Fruit fly (Drosophila melanogaster) whole organism, embryonic: ENCODE measurements around the gene CG18661.

Experiments
- Adf1 ChIP-seq: fragments of 200-800 bp; sonication (Bioruptor generic); IDR thresholded peaks from 2 replicates; pipeline ENCODE4 v1.3.6; 2022; ENCODE audit warnings: missing biosample characterization, missing genetic modification characterization
- Aef1 ChIP-seq: fragments of 200-800 bp; sonication (Bioruptor generic); IDR thresholded peaks from 3 replicates; pipeline ENCODE4 v1.3.6; 2022; ENCODE audit warnings: missing biosample characterization, missing genetic modification characterization
- BEAF-32 ChIP-seq: fragments of 200-800 bp; sonication (Bioruptor generic); optimal IDR thresholded peaks from 3 replicates; lab custom pipeline; 2017; ENCODE audit warnings: missing biosample characterization, missing genetic modification characterization, mild to moderate bottlenecking, moderate library complexity, missing genetic modification reagents
- BtbVII ChIP-seq: fragments of 200-800 bp; sonication (Bioruptor generic); optimal IDR thresholded peaks from 3 replicates; lab custom pipeline; 2017; ENCODE audit warnings: missing biosample characterization, mild to moderate bottlenecking, missing genetic modification characterization
- CG10321 ChIP-seq: fragments of 200-800 bp; sonication (Bioruptor generic); IDR thresholded peaks from 2 replicates; pipeline ENCODE4 v1.3.6; 2022; ENCODE audit warnings: missing biosample characterization, missing genetic modification characterization
- CG10431 ChIP-seq: fragments of 200-800 bp; sonication (Bioruptor generic); optimal IDR thresholded peaks from 3 replicates; lab custom pipeline; 2018; ENCODE audit warnings: missing biosample characterization, mild to moderate bottlenecking, missing genetic modification characterization
- CG12219 ChIP-seq: fragments of 200-800 bp; sonication (Bioruptor generic); optimal IDR thresholded peaks from 3 replicates; lab custom pipeline; 2018; ENCODE audit warnings: missing biosample characterization, mild to moderate bottlenecking, missing genetic modification characterization
- CG15011 ChIP-seq: fragments of 200-800 bp; sonication (Bioruptor generic); optimal IDR thresholded peaks from 3 replicates; lab custom pipeline; 2018; ENCODE audit warnings: missing biosample characterization, mild to moderate bottlenecking, missing genetic modification characterization
- CG15269 ChIP-seq: fragments of 200-800 bp; sonication (Bioruptor generic); optimal IDR thresholded peaks from 2 replicates; lab custom pipeline; 2018; ENCODE audit warnings: missing biosample characterization, mild to moderate bottlenecking, missing genetic modification characterization, moderate library complexity
- CG15479 ChIP-seq: fragments of 200-800 bp; sonication (Bioruptor generic); optimal IDR thresholded peaks from 3 replicates; lab custom pipeline; 2019; ENCODE audit warnings: missing biosample characterization, mild to moderate bottlenecking, missing genetic modification characterization, moderate library complexity
- CG17361 ChIP-seq: fragments of 200-800 bp; sonication (Bioruptor generic); IDR thresholded peaks from 3 replicates; pipeline ENCODE4 v1.3.6; 2022; ENCODE audit warnings: missing biosample characterization, missing genetic modification characterization
- CG2120 ChIP-seq: fragments of 200-800 bp; sonication (Bioruptor generic); optimal IDR thresholded peaks from 3 replicates; lab custom pipeline; 2016; ENCODE audit warnings: missing biosample characterization, missing genetic modification characterization
- CG30403 ChIP-seq: fragments of 200-800 bp; sonication (Bioruptor generic); optimal IDR thresholded peaks from 3 replicates; lab custom pipeline; 2016; ENCODE audit warnings: missing biosample characterization, missing genetic modification characterization
- CG30431 ChIP-seq: fragments of 200-800 bp; sonication (Bioruptor generic); optimal IDR thresholded peaks from 2 replicates; lab custom pipeline; 2017; ENCODE audit warnings: missing biosample characterization, missing genetic modification characterization
- CG31224 ChIP-seq: fragments of 200-800 bp; sonication (Bioruptor generic); IDR thresholded peaks from 2 replicates; pipeline ENCODE4 v1.3.6; 2022; ENCODE audit warnings: missing biosample characterization, missing genetic modification characterization
- CG32532 ChIP-seq: fragments of 200-800 bp; sonication (Bioruptor generic); IDR thresholded peaks from 2 replicates; pipeline ENCODE4 v1.3.6; 2022; ENCODE audit warnings: missing biosample characterization, missing genetic modification characterization
- CG32772 ChIP-seq: fragments of 200-800 bp; sonication (Bioruptor generic); IDR thresholded peaks from 2 replicates; pipeline ENCODE4 v1.3.6; 2022; ENCODE audit warnings: missing biosample characterization, missing genetic modification characterization
- CG33213 ChIP-seq: fragments of 200-800 bp; sonication (Bioruptor generic); optimal IDR thresholded peaks from 3 replicates; lab custom pipeline; 2016; ENCODE audit warnings: missing biosample characterization, missing genetic modification characterization
- CG34224 ChIP-seq: fragments of 200-800 bp; sonication (Bioruptor generic); IDR thresholded peaks from 3 replicates; pipeline ENCODE4 v1.3.6; 2022; ENCODE audit warnings: missing biosample characterization, missing genetic modification characterization; ENCODE audit not compliant: partially characterized antibody
- CG3995 ChIP-seq: fragments of 200-800 bp; sonication (Bioruptor generic); optimal IDR thresholded peaks from 3 replicates; lab custom pipeline; 2016; ENCODE audit warnings: missing biosample characterization, missing genetic modification characterization
- CG5953 ChIP-seq: fragments of 200-800 bp; sonication (Bioruptor generic); IDR thresholded peaks from 2 replicates; pipeline ENCODE4 v1.3.6; 2022; ENCODE audit warnings: missing biosample characterization, missing genetic modification characterization
- CG7839 ChIP-seq: fragments of 200-800 bp; sonication (Bioruptor generic); optimal IDR thresholded peaks from 3 replicates; lab custom pipeline; 2018; ENCODE audit warnings: missing biosample characterization, mild to moderate bottlenecking, missing genetic modification characterization, moderate library complexity
- CG9727 ChIP-seq: fragments of 200-800 bp; sonication (Bioruptor generic); optimal IDR thresholded peaks from 3 replicates; lab custom pipeline; 2017; ENCODE audit warnings: missing biosample characterization, mild to moderate bottlenecking, missing genetic modification characterization
- Dll ChIP-seq: fragments of 200-800 bp; sonication (Bioruptor generic); IDR thresholded peaks from 4 replicates; pipeline ENCODE4 v1.3.6; 2022; ENCODE audit warnings: missing biosample characterization, missing genetic modification characterization; ENCODE audit not compliant: partially characterized antibody
- Hr51 ChIP-seq, 2 experiments: fragments of 200-800 bp; sonication (Bioruptor generic); optimal IDR thresholded peaks; 2 replicates in 1 of 2; 3 replicates in 1 of 2; lab custom pipeline; 2016 to 2018; ENCODE audit warnings: missing biosample characterization in 2 of 2, missing genetic modification characterization in 2 of 2, mild to moderate bottlenecking in 1 of 2, moderate library complexity in 1 of 2
- Hr78 ChIP-seq, 2 experiments: fragments of 200-800 bp in 1 of 2; fragments of >200 bp in 1 of 2; sonication (Bioruptor generic) in 1 of 2; optimal IDR thresholded peaks; 2 replicates each; lab custom pipeline; 2017 to 2019; ENCODE audit warnings: missing biosample characterization in 2 of 2, missing genetic modification characterization in 2 of 2, mild to moderate bottlenecking in 1 of 2, moderate library complexity in 1 of 2
- Lhr ChIP-seq: fragments of 200-800 bp; sonication (Bioruptor generic); optimal IDR thresholded peaks from 3 replicates; lab custom pipeline; 2017; ENCODE audit warnings: mild to moderate bottlenecking, missing biosample characterization, missing genetic modification reagents, missing genetic modification characterization
- Neu2 ChIP-seq: fragments of 200-800 bp; sonication (Bioruptor generic); optimal IDR thresholded peaks from 3 replicates; lab custom pipeline; 2016; ENCODE audit warnings: missing biosample characterization, missing genetic modification characterization, borderline replicate concordance
- Stat92E ChIP-seq, 3 experiments: fragments of >200 bp in 2 of 3; fragments of 200-800 bp in 1 of 3; sonication (Bioruptor generic) in 1 of 3; optimal IDR thresholded peaks; 2 replicates each; lab custom pipeline; 2017 to 2019; ENCODE audit warnings: missing biosample characterization in 3 of 3, missing genetic modification characterization in 3 of 3, mild to moderate bottlenecking in 1 of 3, moderate library complexity in 1 of 3
- Tbp ChIP-seq: fragments of >200 bp; optimal IDR thresholded peaks from 2 replicates; lab custom pipeline; 2018; ENCODE audit warnings: missing biosample characterization, missing genetic modification characterization
- Vsx1 ChIP-seq: fragments of 200-800 bp; sonication (Bioruptor generic); optimal IDR thresholded peaks from 2 replicates; lab custom pipeline; 2017; ENCODE audit warnings: missing biosample characterization, mild to moderate bottlenecking, missing genetic modification characterization, missing genetic modification reagents
- bcd ChIP-seq: fragments of 200-800 bp; sonication (Bioruptor generic); optimal IDR thresholded peaks from 2 replicates; lab custom pipeline; 2017; ENCODE audit warnings: missing biosample characterization, mild to moderate bottlenecking, missing genetic modification characterization
- bowl ChIP-seq: fragments of 200-800 bp; sonication (Bioruptor generic); IDR thresholded peaks from 2 replicates; pipeline ENCODE4 v1.3.6; 2022; ENCODE audit warnings: missing biosample characterization, missing genetic modification characterization
- dan ChIP-seq: fragments of 200-800 bp; sonication (Bioruptor generic); IDR thresholded peaks from 2 replicates; pipeline ENCODE4 v1.3.6; 2022; ENCODE audit warnings: missing biosample characterization, missing genetic modification characterization
- disco-r ChIP-seq: fragments of 200-800 bp; sonication (Bioruptor generic); optimal IDR thresholded peaks from 2 replicates; lab custom pipeline; 2016; ENCODE audit warnings: missing biosample characterization, missing genetic modification characterization
- dm ChIP-seq: fragments of 200-800 bp; sonication (Bioruptor generic); optimal IDR thresholded peaks from 3 replicates; lab custom pipeline; 2016; ENCODE audit warnings: missing biosample characterization, missing genetic modification characterization
- en ChIP-seq: fragments of 200-800 bp; sonication (Bioruptor generic); optimal IDR thresholded peaks from 2 replicates; lab custom pipeline; 2016; ENCODE audit warnings: missing biosample characterization, missing genetic modification characterization
- gcm ChIP-seq: fragments of 200-800 bp; sonication (Bioruptor generic); optimal IDR thresholded peaks from 2 replicates; lab custom pipeline; 2019; ENCODE audit warnings: missing biosample characterization, mild to moderate bottlenecking, missing genetic modification characterization, moderate library complexity
- gt ChIP-seq: fragments of 200-800 bp; sonication (Bioruptor generic); IDR thresholded peaks from 2 replicates; pipeline ENCODE4 v1.3.6; 2022; ENCODE audit warnings: missing biosample characterization, missing genetic modification characterization
- luna ChIP-seq: fragments of 200-800 bp; sonication (Bioruptor generic); optimal IDR thresholded peaks from 2 replicates; lab custom pipeline; 2016; ENCODE audit warnings: missing biosample characterization, missing genetic modification characterization
- nom ChIP-seq: fragments of 200-800 bp; sonication (Bioruptor generic); optimal IDR thresholded peaks from 2 replicates; lab custom pipeline; 2017; ENCODE audit warnings: missing biosample characterization, missing genetic modification characterization, mild to moderate bottlenecking, moderate library complexity, missing genetic modification reagents
- pnt ChIP-seq: fragments of 200-800 bp; sonication (Bioruptor generic); optimal IDR thresholded peaks from 3 replicates; lab custom pipeline; 2016; ENCODE audit warnings: missing biosample characterization, missing genetic modification characterization
- sc ChIP-seq, 3 experiments: fragments of >200 bp in 2 of 3; fragments of 200-800 bp in 1 of 3; sonication (Bioruptor generic) in 1 of 3; optimal IDR thresholded peaks; 2 replicates in 2 of 3; 3 replicates in 1 of 3; lab custom pipeline; 2017; ENCODE audit warnings: mild to moderate bottlenecking in 1 of 3, missing biosample characterization in 1 of 3, missing genetic modification characterization in 1 of 3, missing genetic modification reagents in 1 of 3
- shn ChIP-seq: fragments of 200-800 bp; sonication (Bioruptor generic); optimal IDR thresholded peaks from 3 replicates; lab custom pipeline; 2016; ENCODE audit warnings: missing biosample characterization, missing genetic modification characterization
- sr ChIP-seq: fragments of 200-800 bp; sonication (Bioruptor generic); IDR thresholded peaks from 3 replicates; pipeline ENCODE4 v1.3.6; 2022; ENCODE audit warnings: missing biosample characterization, missing genetic modification characterization
- stc ChIP-seq: fragments of 200-800 bp; sonication (Bioruptor generic); IDR thresholded peaks from 2 replicates; pipeline ENCODE4 v1.3.6; 2022; ENCODE audit warnings: missing biosample characterization, missing genetic modification characterization
- tna ChIP-seq: fragments of 200-800 bp; sonication (Bioruptor generic); IDR thresholded peaks from 2 replicates; pipeline ENCODE4 v1.3.6; 2022; ENCODE audit warnings: missing biosample characterization, missing genetic modification characterization; ENCODE audit not compliant: partially characterized antibody
- ttk ChIP-seq: fragments of 200-800 bp; sonication (Bioruptor generic); IDR thresholded peaks from 2 replicates; pipeline ENCODE4 v2.1.2; 2022; ENCODE audit warnings: missing biosample characterization, missing genetic modification characterization

The CG18661 gene

dm6 chr2L:8949919-8950722 lies 47.3 kb upstream of the CG18661 start (continued):
- TF ChIP-seq BtbVII (GFP tag; lab: Kevin White, UChicago) (no peak), CG10431 (GFP tag; lab: Kevin White, UChicago) (peak; percentile 15), sr (GFP tag; lab: Robert Waterston, UW) (no peak), CG15479 (GFP tag; lab: Kevin White, UChicago) (peak; percentile 42), shn (GFP tag; lab: Kevin White, UChicago) (no peak), CG3995 (GFP tag; lab: Kevin White, UChicago) (no peak), CG12219 (GFP tag; lab: Kevin White, UChicago) (no peak), gt (GFP tag; lab: Robert Waterston, UW) (no peak), sc (optimal IDR thresholded peaks at IDR 0.05; lab: Kevin White, UChicago) (no peak), sc (GFP tag; optimal IDR thresholded peaks at IDR 0.05; lab: Kevin White, UChicago) (no peak), bowl (no peak), Adf1 (GFP tag; lab: Robert Waterston, UW) (no peak), en (GFP tag; lab: Kevin White, UChicago) (no peak), CG10321 (GFP tag; lab: Robert Waterston, UW) (no peak), Hr51 (GFP tag; optimal IDR thresholded peaks at IDR 0.05; lab: Kevin White, UChicago) (no peak), dan (no peak), gcm (GFP tag; lab: Kevin White, UChicago) (peak; percentile 17), CG5953 (GFP tag; lab: Robert Waterston, UW) (no peak), tna (GFP tag; lab: Robert Waterston, UW) (no peak), stc (GFP tag; lab: Robert Waterston, UW) (0 out of 2 replicates have a peak, but pooled peaks have one; percentile 16), CG31224 (GFP tag; lab: Robert Waterston, UW) (no peak), luna (GFP tag; lab: Kevin White, UChicago) (no peak), CG34224 (GFP tag; lab: Robert Waterston, UW) (no peak), disco-r (GFP tag; lab: Kevin White, UChicago) (no peak), Tbp (GFP tag; lab: Kevin White, UChicago) (no peak), CG32772 (no peak), Neu2 (GFP tag; lab: Kevin White, UChicago) (no peak), CG15269 (tag; lab: Kevin White, UChicago) (no peak), ttk (GFP tag; lab: Robert Waterston, UW) (no peak; the same call in 1 of the 2 replicates), bcd (GFP tag; lab: Kevin White, UChicago) (no peak), CG2120 (GFP tag; lab: Kevin White, UChicago) (no peak), CG15011 (GFP tag; lab: Kevin White, UChicago) (no peak), pnt (GFP tag; lab: Kevin White, UChicago) (no peak), Dll (GFP tag; lab: Robert Waterston, UW) (no peak), CG30403 (GFP tag; lab: Kevin White, UChicago) (peak; percentile 2), Aef1 (GFP tag; lab: Robert Waterston, UW) (no peak), CG7839 (tag; lab: Kevin White, UChicago) (no peak), CG17361 (no peak), CG9727 (GFP tag; lab: Kevin White, UChicago) (peak; percentile 32), CG33213 (GFP tag; lab: Kevin White, UChicago) (no peak), nom (GFP tag; lab: Kevin White, UChicago) (peak; percentile 29), CG32532 (GFP tag; lab: Robert Waterston, UW) (no peak), Lhr (GFP tag; lab: Kevin White, UChicago) (no peak), Vsx1 (GFP tag; lab: Kevin White, UChicago) (peak; percentile 39), Stat92E (GFP tag; optimal IDR thresholded peaks at IDR 0.05; lab: Kevin White, UChicago) (no peak), CG30431 (no peak), BEAF-32 (GFP tag; lab: Kevin White, UChicago) (no peak), dm (GFP tag; lab: Kevin White, UChicago) (no peak), Hr78 (GFP tag; optimal IDR thresholded peaks at IDR 0.05; lab: Kevin White, UChicago) (no peak)
